Worm (Caenorhabditis elegans): ENCODE results near the gene atgl-1.

ce11 chrIII:6454183-6454582 lies 34.9 kb upstream of the atgl-1 start, which contains the start of gene jhdm-1:
- TF ChIP-seq him-1 (tag; optimal IDR thresholded peaks at IDR 0.05): no peak
- TF ChIP-seq dao-5 (tag; optimal IDR thresholded peaks at IDR 0.05): no peak
